Worm (Caenorhabditis elegans): ENCODE measurements around the gene C15H9.11.
A peak's percentile ranks its signal among the peaks of the same experiment; 100 is the strongest.

The C15H9.11 gene

DNA sequence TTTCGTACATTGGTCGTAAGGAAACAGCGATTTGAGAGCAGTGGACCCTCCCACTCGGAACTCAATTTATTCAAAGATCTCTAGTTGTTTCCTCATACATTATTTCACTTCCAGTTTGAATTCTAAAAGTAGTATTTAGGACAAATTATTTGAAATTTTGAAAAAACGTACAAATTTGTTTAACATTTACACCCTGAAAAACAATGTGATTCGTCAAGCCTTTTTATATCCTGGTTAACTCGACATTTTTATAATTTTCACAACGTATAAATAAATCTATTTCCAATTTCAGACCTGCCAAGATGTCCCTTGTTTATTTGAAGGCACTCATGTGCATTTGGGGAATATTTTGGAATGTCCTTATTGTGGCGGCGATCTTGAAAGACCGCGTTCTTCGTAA lies 12.3 kb upstream of the C15H9.11 start, which contains the start of gene C15H9.3:
C15H9.3 (plus strand) TSS at position 301 of the 400 bp plus-strand sequence.
- TF ChIP-seq pqm-1 (tag; optimal IDR thresholded peaks at IDR 0.05) (no peak), mec-3 (tag; optimal IDR thresholded peaks at IDR 0.05; ENCODE audit: borderline replicate concordance) (no peak), ceh-30 (tag; optimal IDR thresholded peaks at IDR 0.05) (no peak), ceh-34 (tag; optimal IDR thresholded peaks at IDR 0.05) (no peak), ceh-2 (tag; optimal IDR thresholded peaks at IDR 0.05) (no peak), pros-1 (tag; optimal IDR thresholded peaks at IDR 0.05) (no peak)

DNA sequence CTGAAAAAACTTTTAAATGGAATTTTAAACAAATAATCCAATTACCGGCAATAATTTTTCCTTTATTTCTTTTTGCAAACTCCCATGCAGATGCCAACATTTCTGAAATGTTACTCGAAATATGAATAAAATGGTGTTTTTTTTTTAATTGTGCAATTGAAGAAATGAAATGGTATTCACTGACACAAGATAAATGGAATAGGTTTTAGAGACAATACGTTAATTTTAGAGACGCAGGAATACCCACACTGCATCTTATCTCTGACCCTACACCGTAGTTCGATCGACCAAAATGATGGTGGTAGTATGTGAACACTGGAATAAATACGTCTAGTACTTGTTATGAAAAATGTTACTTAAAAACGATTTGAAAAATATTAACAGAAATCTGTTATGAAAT lies 9.6 kb upstream of the C15H9.11 start, which contains the start of gene prx-3:
prx-3 (minus strand) TSS at position 101 of the 400 bp plus-strand sequence.
- TF ChIP-seq elt-2 (tag; optimal IDR thresholded peaks at IDR 0.05) (peak; percentile 4), K09A11.1 (tag; optimal IDR thresholded peaks at IDR 0.05; ENCODE audit: insufficient read depth) (no peak)

DNA sequence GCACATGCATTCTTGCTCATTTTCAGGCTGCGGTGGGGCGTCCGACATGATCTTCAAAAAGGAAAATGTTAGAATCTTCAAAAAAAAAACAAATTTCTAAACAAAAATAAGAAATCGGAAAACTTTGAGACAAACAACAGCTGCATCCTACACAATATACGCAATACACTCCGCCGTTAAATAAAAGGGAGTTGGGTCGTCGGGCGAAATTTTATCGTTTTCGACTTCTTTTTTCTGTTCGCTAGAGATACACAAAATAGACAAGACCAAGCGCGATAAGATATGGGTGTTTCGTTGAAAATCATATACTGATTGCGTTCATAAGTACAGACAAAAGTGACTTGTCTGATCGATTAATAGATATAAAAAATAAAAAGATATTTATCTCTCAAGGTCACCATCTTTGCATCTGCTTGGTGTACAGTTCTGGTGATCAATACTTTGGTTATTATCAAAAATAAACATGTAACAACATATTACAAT lies 6.1 kb upstream of the C15H9.11 start, which contains the start of gene kynu-1:
kynu-1 (minus strand) TSS at position 51 of the 483 bp plus-strand sequence.
- TF ChIP-seq ceh-6 (GFP tag; optimal IDR thresholded peaks at IDR 0.05) (no peak), ceh-9 (tag; optimal IDR thresholded peaks at IDR 0.05) (no peak), elt-2 (tag; optimal IDR thresholded peaks at IDR 0.05) (peak; percentile 48), npax-4 (tag; optimal IDR thresholded peaks at IDR 0.05) (no peak), fax-1 (tag; optimal IDR thresholded peaks at IDR 0.05) (no peak)

DNA sequence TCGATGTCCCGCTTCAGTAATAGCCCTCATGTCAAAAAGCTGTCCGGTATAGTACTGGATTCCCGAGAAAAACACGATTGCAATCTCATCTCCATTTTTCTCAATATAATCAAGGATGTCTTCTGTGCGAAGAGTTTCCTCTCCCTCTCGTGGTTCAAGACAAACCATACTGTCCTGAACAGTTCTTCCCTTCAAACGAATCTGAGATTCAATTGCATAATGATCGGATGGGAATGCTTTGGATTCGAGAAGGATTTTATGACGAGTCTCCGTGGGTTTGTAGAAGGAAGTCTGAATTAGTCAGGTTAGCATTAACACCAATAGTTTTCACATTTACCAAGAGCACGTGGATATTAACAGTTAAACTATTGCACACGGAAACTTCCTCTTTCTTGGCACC lies 4.8 kb upstream of the C15H9.11 start:
- TF ChIP-seq ceh-18 (tag; optimal IDR thresholded peaks at IDR 0.05) (no peak), unc-86 (tag; optimal IDR thresholded peaks at IDR 0.05) (no peak), K02D7.2 (tag; optimal IDR thresholded peaks at IDR 0.05) (no peak), ceh-6 (GFP tag; optimal IDR thresholded peaks at IDR 0.05) (no peak), ceh-48 (tag; optimal IDR thresholded peaks at IDR 0.05) (no peak), pqm-1 (tag; optimal IDR thresholded peaks at IDR 0.05) (no peak), ceh-30 (tag; optimal IDR thresholded peaks at IDR 0.05) (no peak), odd-2 (tag; optimal IDR thresholded peaks at IDR 0.05) (no peak), elt-4 (tag; optimal IDR thresholded peaks at IDR 0.05) (no peak)

DNA sequence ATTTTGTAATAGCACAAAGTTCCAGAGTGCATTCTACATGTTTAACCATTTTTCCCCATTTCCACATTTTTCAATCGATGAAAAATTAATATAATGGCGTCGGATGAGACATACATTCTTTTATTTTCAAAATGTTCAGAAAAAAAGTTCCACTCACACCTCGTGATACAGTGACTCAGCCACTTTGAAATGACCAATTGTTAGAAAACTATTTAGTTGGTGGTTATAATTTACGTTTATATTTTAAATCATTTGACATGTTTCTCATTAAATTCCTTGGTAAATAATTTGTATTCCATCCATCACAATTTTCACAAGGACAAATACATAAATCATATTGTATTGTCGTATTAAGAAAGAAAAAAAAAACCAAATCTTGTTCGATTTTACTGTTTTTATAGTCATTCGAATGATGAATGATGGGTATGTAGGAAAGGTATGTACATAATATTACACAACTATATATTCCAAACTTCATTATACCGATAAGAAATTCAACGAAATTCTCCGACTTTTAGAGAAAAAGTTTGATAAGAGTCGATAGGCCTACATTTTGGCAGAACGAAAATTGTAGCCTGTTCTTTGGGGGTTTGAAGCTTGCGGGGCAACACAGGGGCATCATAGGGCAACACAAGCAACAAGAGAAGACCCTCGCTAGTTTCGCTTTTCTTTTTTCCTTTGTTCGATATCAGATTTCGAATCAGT lies 2.6 kb downstream of the C15H9.11 start:
- TF ChIP-seq pros-1 (tag; optimal IDR thresholded peaks at IDR 0.05) (no peak), elt-2 (tag; optimal IDR thresholded peaks at IDR 0.05) (no peak), pha-4 (tag; optimal IDR thresholded peaks at IDR 0.05) (no peak), pag-3 (tag; optimal IDR thresholded peaks at IDR 0.05; ENCODE audit: borderline replicate concordance) (no peak), ahr-1 (tag; optimal IDR thresholded peaks at IDR 0.05) (no peak), tbx-2 (tag; optimal IDR thresholded peaks at IDR 0.05) (no peak), hlh-13 (GFP tag; optimal IDR thresholded peaks at IDR 0.05) (no peak), ceh-19 (GFP tag; optimal IDR thresholded peaks at IDR 0.05) (no peak), sox-2 (GFP tag; IDR thresholded peaks at IDR 0.05) (no peak)

DNA sequence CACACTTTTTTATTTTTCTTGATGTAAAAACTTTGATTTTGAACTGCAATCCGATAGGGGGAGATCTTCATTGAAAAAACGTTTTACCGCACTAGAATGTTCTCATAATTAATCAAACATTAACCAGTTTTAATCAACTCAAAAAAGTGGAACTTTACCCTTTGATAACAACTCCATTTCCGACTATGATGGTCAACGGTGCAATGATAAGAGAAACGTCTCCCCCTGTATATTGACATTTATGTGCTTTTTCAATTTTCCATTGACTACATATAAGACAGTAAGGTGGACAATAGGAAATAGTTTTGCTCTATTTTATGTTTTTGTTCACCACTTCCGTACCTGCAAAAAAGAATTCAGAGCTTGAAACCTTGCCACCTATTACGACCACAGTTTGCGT lies 4.8 kb downstream of the C15H9.11 start:
- TF ChIP-seq elt-2 (tag; optimal IDR thresholded peaks at IDR 0.05) (peak; percentile 47), ztf-16 (tag; optimal IDR thresholded peaks at IDR 0.05) (no peak)

DNA sequence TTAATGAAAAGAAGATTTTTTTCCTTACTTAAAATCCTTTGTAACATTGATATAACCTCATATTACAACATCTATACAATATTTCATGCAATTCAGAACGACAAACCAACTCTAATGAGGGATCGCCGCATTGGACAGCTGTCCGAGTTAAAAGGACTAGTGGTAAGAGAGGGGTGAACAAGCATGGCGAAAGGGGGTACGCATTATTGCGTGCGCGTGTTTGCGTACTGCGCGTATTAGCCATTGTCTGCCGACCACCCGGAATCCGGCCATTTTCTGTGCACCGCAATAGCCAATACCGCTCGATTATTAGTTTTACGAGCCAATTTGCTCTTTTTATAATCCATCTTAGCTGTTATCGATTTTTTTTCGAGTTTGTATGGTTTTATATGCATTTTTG lies 5.6 kb downstream of the C15H9.11 start, which contains the start of gene C15H9.4:
C15H9.4 (plus strand) TSS at position 93 of the 400 bp plus-strand sequence.
- TF ChIP-seq Y22D7AL.16 (tag; optimal IDR thresholded peaks at IDR 0.05) (no peak), ceh-19 (GFP tag; optimal IDR thresholded peaks at IDR 0.05) (peak; percentile 6), rnt-1 (tag; optimal IDR thresholded peaks at IDR 0.05) (peak; percentile 2), ceh-48 (tag; optimal IDR thresholded peaks at IDR 0.05) (peak; percentile 14), lim-6 (tag; optimal IDR thresholded peaks at IDR 0.05) (no peak), ceh-24 (tag; optimal IDR thresholded peaks at IDR 0.05) (no peak), tbx-2 (tag; optimal IDR thresholded peaks at IDR 0.05) (peak; percentile 53), unc-55 (GFP tag; optimal IDR thresholded peaks at IDR 0.05) (peak; percentile 31), fkh-10 (GFP tag; optimal IDR thresholded peaks at IDR 0.05) (no peak), ceh-45 (GFP tag; IDR thresholded peaks at IDR 0.05) (no peak), ceh-6 (GFP tag; optimal IDR thresholded peaks at IDR 0.05) (no peak), che-1 (tag; optimal IDR thresholded peaks at IDR 0.05) (no peak), nfya-1 (tag; optimal IDR thresholded peaks at IDR 0.05) (peak; percentile 74), C38D4.7 (GFP tag; optimal IDR thresholded peaks at IDR 0.05) (no peak), hlh-13 (GFP tag; optimal IDR thresholded peaks at IDR 0.05) (no peak), ref-2 (tag; optimal IDR thresholded peaks at IDR 0.05) (peak; percentile 23), dmd-4 (tag; optimal IDR thresholded peaks at IDR 0.05; ENCODE audit: borderline replicate concordance) (no peak), unc-42 (tag; optimal IDR thresholded peaks at IDR 0.05) (peak; percentile 61)
